Worm (Caenorhabditis elegans) whole organism, young adult: ENCODE measurements around the gene B0416.11.
A peak's percentile ranks its signal among the peaks of the same experiment; 100 is the strongest.

Source experiments
- B0336.3 ChIP-seq: fragments of 200-800 bp; sonication (Bioruptor generic); IDR thresholded peaks from 2 replicates; pipeline ENCODE4 v1.3.6; 2022; ENCODE audit warnings: missing genetic modification characterization, missing compliant biosample characterization
- C17E4.6 ChIP-seq: fragments of 200-800 bp; sonication (Bioruptor generic); IDR thresholded peaks from 2 replicates; pipeline ENCODE4 v1.3.6; 2022; ENCODE audit warnings: missing genetic modification reagents, missing genetic modification characterization, missing compliant biosample characterization
- F39B2.1 ChIP-seq: fragments of 200-800 bp; sonication (Bioruptor generic); IDR thresholded peaks from 2 replicates; pipeline ENCODE4 v1.3.6; 2022; ENCODE audit warnings: missing genetic modification reagents, missing genetic modification characterization, missing compliant biosample characterization
- F55B11.4 ChIP-seq: sonication (generic microtip); optimal IDR thresholded peaks from 2 replicates; lab custom pipeline; 2016; ENCODE audit warnings: missing compliant biosample characterization, missing genetic modification characterization, borderline replicate concordance; ENCODE audit not compliant: insufficient read depth
- F57C9.4 ChIP-seq: sonication (generic microtip); optimal IDR thresholded peaks from 2 replicates; lab custom pipeline; 2017; ENCODE audit warnings: mild to moderate bottlenecking, missing genetic modification characterization, missing compliant biosample characterization
- K11D2.4 ChIP-seq: fragments of 200-800 bp; sonication (Bioruptor generic); IDR thresholded peaks from 2 replicates; pipeline ENCODE4 v1.3.6; 2022; ENCODE audit warnings: missing genetic modification reagents, missing genetic modification characterization, missing compliant biosample characterization
- Y53G8AR.9 ChIP-seq: fragments of 200-800 bp; sonication (Bioruptor generic); conservative IDR thresholded peaks from 2 replicates; pipeline ENCODE4 v1.3.6; 2022; ENCODE audit warnings: missing genetic modification reagents, missing genetic modification characterization, missing compliant biosample characterization
- Y56A3A.18 ChIP-seq: fragments of 200-800 bp; sonication (Bioruptor generic); IDR thresholded peaks from 2 replicates; pipeline ENCODE4 v1.3.6; 2022; ENCODE audit warnings: missing genetic modification reagents, missing genetic modification characterization, missing compliant biosample characterization
- Y67H2A.10 ChIP-seq: fragments of 200-800 bp; sonication (Bioruptor generic); conservative IDR thresholded peaks from 2 replicates; pipeline ENCODE4 v1.3.6; 2022; ENCODE audit warnings: missing genetic modification reagents, missing genetic modification characterization, missing compliant biosample characterization
- ZK185.1 ChIP-seq: sonication (generic microtip); optimal IDR thresholded peaks from 2 replicates; lab custom pipeline; 2016; ENCODE audit warnings: mild to moderate bottlenecking, missing genetic modification characterization, missing compliant biosample characterization; ENCODE audit not compliant: poor library complexity, severe bottlenecking
- aptf-3 ChIP-seq: fragments of 200-800 bp; sonication (Bioruptor generic); IDR thresholded peaks from 2 replicates; pipeline ENCODE4 v1.3.6; 2022; ENCODE audit warnings: missing genetic modification characterization, missing compliant biosample characterization
- attf-5 ChIP-seq: fragments of 200-800 bp; sonication (Bioruptor generic); optimal IDR thresholded peaks from 2 replicates; lab custom pipeline; 2018; ENCODE audit warnings: mild to moderate bottlenecking, missing genetic modification characterization, missing compliant biosample characterization
- cebp-1 ChIP-seq, 2 experiments: fragments of 200-800 bp in 1 of 2; sonication (Bioruptor generic) in 1 of 2; sonication (generic microtip) in 1 of 2; IDR thresholded peaks in 1 of 2; optimal IDR thresholded peaks in 1 of 2; 2 replicates each; pipeline versions ENCODE4 v1.3.6 to Lab custom; 2017 to 2022; ENCODE audit warnings: missing compliant biosample characterization in 2 of 2, missing genetic modification characterization in 2 of 2, mild to moderate bottlenecking in 1 of 2, missing genetic modification reagents in 1 of 2, moderate library complexity in 1 of 2
- ceh-100 ChIP-seq: fragments of 200-800 bp; sonication (Bioruptor generic); IDR thresholded peaks from 2 replicates; pipeline ENCODE4 v1.3.6; 2022; ENCODE audit warnings: missing genetic modification reagents, missing genetic modification characterization, missing compliant biosample characterization
- ceh-91 ChIP-seq: fragments of 200-800 bp; sonication (Bioruptor generic); IDR thresholded peaks from 2 replicates; pipeline ENCODE4 v1.3.6; 2022; ENCODE audit warnings: missing genetic modification reagents, missing genetic modification characterization, missing compliant biosample characterization
- chd-7 ChIP-seq: sonication (generic microtip); optimal IDR thresholded peaks from 2 replicates; lab custom pipeline; 2016; ENCODE audit warnings: mild to moderate bottlenecking, missing genetic modification characterization, moderate library complexity, missing compliant biosample characterization
- egl-18 ChIP-seq: fragments of 200-800 bp; sonication (Bioruptor generic); IDR thresholded peaks from 2 replicates; pipeline ENCODE4 v1.3.6; 2022; ENCODE audit warnings: missing genetic modification reagents, missing genetic modification characterization, missing compliant biosample characterization
- let-607 ChIP-seq, 2 experiments: fragments of 200-800 bp in 1 of 2; sonication (Bioruptor generic) in 1 of 2; sonication (generic microtip) in 1 of 2; optimal IDR thresholded peaks; 2 replicates each; lab custom pipeline; 2016 to 2018; ENCODE audit warnings: mild to moderate bottlenecking in 2 of 2, missing compliant biosample characterization in 2 of 2, missing genetic modification characterization in 2 of 2, moderate library complexity in 2 of 2, missing genotype in 1 of 2
- lin-35 ChIP-seq, 3 experiments: fragments of 150-350 bp in 2 of 3; sonication (generic microtip) in 1 of 3; optimal IDR thresholded peaks; 2 replicates each; lab custom pipeline; 2014 to 2018; ENCODE audit warnings: missing biosample characterization in 3 of 3, missing genetic modification characterization in 3 of 3, missing genetic modification reagents in 3 of 3
- madf-10 ChIP-seq: sonication (generic microtip); optimal IDR thresholded peaks from 2 replicates; lab custom pipeline; 2016; ENCODE audit warnings: mild to moderate bottlenecking, missing genetic modification characterization, missing compliant biosample characterization
- madf-3 ChIP-seq: fragments of 200-800 bp; sonication (Bioruptor generic); IDR thresholded peaks from 2 replicates; pipeline ENCODE4 v1.3.6; 2022; ENCODE audit warnings: missing genetic modification reagents, missing genetic modification characterization, missing compliant biosample characterization
- nfyb-1 ChIP-seq: fragments of 200-800 bp; sonication (Bioruptor generic); IDR thresholded peaks from 2 replicates; pipeline ENCODE4 v1.3.6; 2022; ENCODE audit warnings: missing genetic modification reagents, missing genetic modification characterization, missing compliant biosample characterization
- rcor-1 ChIP-seq: fragments of 200-800 bp; sonication (Bioruptor generic); IDR thresholded peaks from 2 replicates; pipeline ENCODE4 v1.3.6; 2022; ENCODE audit warnings: missing genetic modification reagents, missing genetic modification characterization, missing compliant biosample characterization
- snpc-3.4 ChIP-seq: sonication (generic microtip); optimal IDR thresholded peaks from 2 replicates; lab custom pipeline; 2017; ENCODE audit warnings: missing genetic modification characterization, mild to moderate bottlenecking, missing compliant biosample characterization, antibody characterized with exemption, moderate library complexity, missing genotype, missing genetic modification reagents
- tbx-9 ChIP-seq: sonication (generic microtip); optimal IDR thresholded peaks from 2 replicates; lab custom pipeline; 2016; ENCODE audit warnings: borderline replicate concordance, missing genetic modification characterization, inconsistent platforms, missing compliant biosample characterization
- tlf-1 ChIP-seq: fragments of 200-800 bp; sonication (Bioruptor generic); optimal IDR thresholded peaks from 2 replicates; lab custom pipeline; 2018; ENCODE audit warnings: mild to moderate bottlenecking, missing genetic modification characterization, missing compliant biosample characterization
- unc-62 ChIP-seq: fragments of 150-350 bp; optimal IDR thresholded peaks from 2 replicates; lab custom pipeline; 2014; ENCODE audit warnings: missing biosample characterization, missing genetic modification reagents, missing genetic modification characterization
- zim-3 ChIP-seq: sonication (generic microtip); optimal IDR thresholded peaks from 2 replicates; lab custom pipeline; 2017; ENCODE audit warnings: mild to moderate bottlenecking, missing genetic modification characterization, moderate library complexity, missing compliant biosample characterization
- ztf-18 ChIP-seq: sonication (generic microtip); optimal IDR thresholded peaks from 2 replicates; lab custom pipeline; 2016; ENCODE audit warnings: missing genotype, mild to moderate bottlenecking, missing genetic modification characterization, missing compliant biosample characterization
- ztf-22 ChIP-seq: fragments of 200-800 bp; sonication (Bioruptor generic); optimal IDR thresholded peaks from 2 replicates; lab custom pipeline; 2018; ENCODE audit warnings: mild to moderate bottlenecking, missing genetic modification characterization, moderate library complexity, missing compliant biosample characterization
- ztf-25 ChIP-seq: fragments of 200-800 bp; sonication (Bioruptor generic); IDR thresholded peaks from 2 replicates; pipeline ENCODE4 v1.3.6; 2022; ENCODE audit warnings: missing genetic modification reagents, missing genetic modification characterization, missing compliant biosample characterization
- ztf-28 ChIP-seq: fragments of 200-800 bp; sonication (Bioruptor generic); IDR thresholded peaks from 2 replicates; pipeline ENCODE4 v1.3.6; 2022; ENCODE audit warnings: missing genetic modification reagents, missing genetic modification characterization, missing compliant biosample characterization

The B0416.11 gene

DNA sequence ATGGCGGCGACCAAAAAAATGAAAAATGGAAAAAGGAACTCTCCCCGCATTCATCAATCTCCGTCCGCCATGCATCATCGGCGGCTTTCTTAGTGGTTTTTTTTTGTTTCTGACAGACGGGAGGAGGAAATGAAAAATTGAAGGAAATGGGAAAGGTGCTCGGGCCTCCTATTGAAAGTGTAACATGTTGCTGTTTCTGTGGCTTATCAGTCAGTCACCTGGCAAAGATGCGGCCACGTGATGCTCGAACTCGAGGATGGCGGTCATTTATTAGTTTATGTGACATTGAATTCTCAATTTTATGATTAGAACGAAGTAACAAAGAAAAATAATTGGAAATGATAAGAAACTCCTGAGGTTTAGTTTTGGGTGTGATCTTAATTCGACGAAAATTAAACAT, 18.3 kb downstream of the B0416.11 start (continued):
- TF ChIP-seq let-607 (tag; optimal IDR thresholded peaks at IDR 0.05; lab: Kevin White, UChicago) (peak in 1 of 2 experiments; percentile 32), chd-7 (tag; lab: Kevin White, UChicago) (no peak), lin-35 (GFP tag; optimal IDR thresholded peaks at IDR 0.05; lab: Kevin White, UChicago) (no peak), madf-10 (tag; lab: Kevin White, UChicago) (peak; percentile 40), snpc-3.4 (tag; lab: Kevin White, UChicago) (peak; percentile 0)

DNA sequence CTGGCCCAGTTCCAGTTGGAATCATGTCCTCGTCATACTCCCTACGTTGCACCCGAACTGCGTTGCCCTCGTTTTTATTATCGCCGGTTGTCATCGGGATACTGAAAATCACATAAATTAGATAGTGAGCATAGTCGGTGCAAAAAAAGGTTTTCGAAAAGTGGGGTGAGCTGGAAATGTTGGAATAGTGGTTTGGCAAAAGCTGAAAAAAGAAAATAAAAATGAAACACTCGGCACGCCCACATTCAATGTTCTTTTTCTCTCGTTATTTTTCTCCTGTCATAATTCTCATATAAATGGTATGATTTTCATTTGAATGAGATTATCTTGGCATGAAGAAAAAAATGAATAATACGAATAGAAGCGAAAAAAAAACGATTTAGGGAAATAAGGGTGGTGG, 18.7 kb downstream of the B0416.11 start, which contains the start of gene F18G5.6:
Gene F18G5.6 (minus strand): TSS at position 101 of the 400 bp plus-strand sequence.
- no peak for TF ChIP-seq zim-3
- TF ChIP-seq cebp-1 (GFP tag; IDR thresholded peaks at IDR 0.05; lab: Robert Waterston, UW): no peak
- no peak for TF ChIP-seq cebp-1 (tag; optimal IDR thresholded peaks at IDR 0.05; lab: Kevin White, UChicago)
- TF ChIP-seq unc-62: no peak
- TF ChIP-seq Y67H2A.10 (GFP tag; lab: Robert Waterston, UW): no peak
- no peak for TF ChIP-seq F55B11.4 (tag; lab: Kevin White, UChicago)
- TF ChIP-seq ZK185.1 (tag; lab: Kevin White, UChicago): no peak
- TF ChIP-seq madf-3: no peak
- TF ChIP-seq madf-10 (tag; lab: Kevin White, UChicago): no peak
- no peak for TF ChIP-seq ztf-25
- no peak for TF ChIP-seq ceh-91 (GFP tag; lab: Robert Waterston, UW)
- TF ChIP-seq C17E4.6 (GFP tag; lab: Robert Waterston, UW): no peak

DNA sequence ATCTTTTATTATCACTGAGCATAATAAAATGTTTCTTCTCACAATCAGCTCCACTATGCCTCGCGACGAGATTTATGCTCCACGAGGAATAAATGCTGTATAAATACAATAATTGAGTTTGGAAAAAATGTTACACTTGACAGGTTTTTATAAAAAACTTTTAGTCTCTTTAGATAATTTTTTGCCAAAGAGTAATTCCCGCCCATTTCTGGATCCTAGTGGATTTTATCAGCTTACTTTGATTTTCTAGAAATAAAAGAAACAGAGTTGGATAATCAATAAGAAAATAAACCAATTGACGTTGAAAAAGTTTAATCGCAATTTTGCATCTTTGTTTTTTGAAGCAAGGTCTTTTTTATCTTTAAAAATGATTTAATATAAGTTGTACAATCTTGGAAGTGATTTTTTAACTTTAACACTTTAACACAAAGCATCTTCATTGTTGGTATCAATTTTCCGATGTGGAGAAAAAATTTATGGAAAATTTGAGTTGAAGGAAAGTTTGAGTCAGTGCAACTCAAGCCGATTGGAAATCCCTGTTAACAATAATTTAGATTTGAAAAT, 21.2 kb downstream of the B0416.11 start:
- TF ChIP-seq madf-10 (tag; lab: Kevin White, UChicago) (peak; percentile 0), B0336.3 (peak; percentile 54; the same call in 1 of the 2 replicates), Y53G8AR.9 (GFP tag; lab: Robert Waterston, UW) (peak; percentile 70; the same call in 1 of the 2 replicates), attf-5 (GFP tag; lab: Kevin White, UChicago) (no peak), nfyb-1 (GFP tag; lab: Robert Waterston, UW) (0 out of 2 replicates have a peak, but pooled peaks have one; percentile 41), Y56A3A.18 (GFP tag; lab: Robert Waterston, UW) (peak; percentile 63; the same call in 1 of the 2 replicates), egl-18 (GFP tag; lab: Robert Waterston, UW) (no peak), tlf-1 (GFP tag; lab: Kevin White, UChicago) (peak; percentile 17)
- TF ChIP-seq, all 124 proteins: peak for 6

DNA sequence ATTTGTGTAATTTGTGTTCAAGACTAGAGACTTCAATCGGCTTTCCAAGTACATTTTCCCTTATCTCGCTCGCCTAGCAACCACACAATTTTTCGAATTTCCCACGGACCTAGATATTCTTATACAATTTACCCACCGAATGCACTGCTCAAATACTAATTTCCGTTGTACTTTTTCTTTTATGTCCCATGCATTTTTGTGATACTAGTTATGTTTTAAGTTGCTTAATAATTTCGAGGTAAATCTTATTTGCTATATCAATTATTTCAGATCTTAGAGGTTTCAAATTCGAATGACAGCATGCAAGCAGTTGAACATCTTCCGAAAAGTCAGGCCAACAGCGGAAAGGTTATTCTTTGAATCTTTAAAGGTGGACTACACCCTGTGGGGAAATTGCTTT, 23.4 kb downstream of the B0416.11 start, which contains the start of gene F18G5.1:
Gene F18G5.1 (plus strand): TSS at position 301 of the 400 bp plus-strand sequence.
- TF ChIP-seq K11D2.4 (GFP tag; lab: Robert Waterston, UW) (no peak), chd-7 (tag; lab: Kevin White, UChicago) (no peak), aptf-3 (GFP tag; lab: Robert Waterston, UW) (no peak), F57C9.4 (tag; lab: Kevin White, UChicago) (no peak), ztf-22 (GFP tag; lab: Kevin White, UChicago) (no peak), ztf-28 (no peak), tbx-9 (tag; lab: Kevin White, UChicago) (no peak), ceh-100 (GFP tag; lab: Robert Waterston, UW) (no peak), ztf-18 (no peak), rcor-1 (GFP tag; lab: Robert Waterston, UW) (no peak), ceh-91 (GFP tag; lab: Robert Waterston, UW) (no peak), F39B2.1 (GFP tag; lab: Robert Waterston, UW) (no peak)
